Worm (Caenorhabditis elegans): ENCODE data around the gene R13D11.10.

Gene R13D11.10

DNA sequence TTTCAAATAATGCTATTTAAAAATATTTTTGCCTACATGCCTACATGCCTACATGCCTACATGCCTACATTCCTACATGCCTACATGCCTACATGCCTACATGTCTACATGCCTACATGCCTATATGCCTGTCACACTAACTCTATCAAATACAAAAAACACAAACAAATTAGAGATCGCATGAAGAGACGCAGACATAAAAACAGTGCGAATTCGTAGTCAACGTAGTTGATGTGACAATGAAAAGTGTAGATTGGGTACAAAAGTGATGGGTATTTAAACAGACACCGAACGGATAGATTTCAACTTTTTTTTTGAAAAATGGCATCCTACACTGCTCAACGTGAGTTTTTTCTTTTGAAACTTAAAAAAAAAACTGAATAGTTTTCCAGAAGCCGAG, 35.7 kb downstream of the R13D11.10 start, which contains the start of gene R09E12.9:
R09E12.9 (plus strand) TSS at position 316 of the 400 bp plus-strand sequence.
- TF ChIP-seq sptf-1 (tag; optimal IDR thresholded peaks at IDR 0.05) (no peak), nhr-28 (tag; optimal IDR thresholded peaks at IDR 0.05) (peak; percentile 83)

DNA sequence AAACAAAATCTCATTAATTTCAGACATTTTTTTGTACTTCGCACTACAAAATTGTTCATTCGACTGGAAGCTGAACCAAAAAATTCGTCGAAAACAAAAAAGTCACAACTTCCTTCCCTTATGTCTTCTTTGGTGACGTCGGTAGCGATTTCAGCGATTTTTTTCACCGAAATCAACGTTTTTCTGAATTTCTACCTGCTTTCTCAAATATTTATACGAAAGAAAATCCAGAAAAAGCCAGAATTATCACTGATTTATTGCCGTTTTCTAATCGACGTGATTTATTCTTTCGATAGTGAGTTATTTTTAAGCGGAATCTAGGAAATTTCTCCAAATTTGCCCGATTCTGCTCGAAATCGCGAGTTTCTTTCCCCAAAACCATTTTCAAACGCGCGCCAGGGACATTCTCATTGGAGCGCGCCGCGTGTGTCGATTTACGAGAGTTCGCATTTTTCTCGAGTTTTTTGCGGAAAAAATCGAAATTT, 38.1 kb downstream of the R13D11.10 start, which contains the start of gene srbc-58:
srbc-58 (plus strand) TSS at position 121 of the 485 bp plus-strand sequence.
- TF ChIP-seq mep-1 (tag; optimal IDR thresholded peaks at IDR 0.05) (peak; percentile 16), pha-4 (tag; optimal IDR thresholded peaks at IDR 0.05) (no peak)

DNA sequence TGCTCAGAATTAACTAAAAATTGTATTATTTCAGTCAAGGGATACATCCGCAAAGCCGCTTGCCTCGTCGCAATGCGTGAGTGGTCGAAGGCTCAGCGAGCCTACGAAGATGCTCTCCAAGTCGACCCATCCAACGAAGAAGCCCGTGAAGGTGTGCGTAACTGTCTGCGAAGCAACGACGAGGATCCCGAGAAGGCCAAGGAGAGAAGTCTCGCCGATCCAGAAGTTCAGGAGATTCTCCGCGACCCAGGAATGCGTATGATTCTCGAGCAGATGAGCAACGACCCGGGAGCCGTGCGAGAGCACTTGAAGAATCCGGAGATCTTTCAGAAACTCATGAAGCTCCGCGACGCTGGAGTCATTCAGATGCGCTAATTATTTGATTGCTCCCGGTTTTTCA, 38.7 kb downstream of the R13D11.10 start:
- no peak for TF ChIP-seq nhr-12 (tag; optimal IDR thresholded peaks at IDR 0.05)
- no peak for TF ChIP-seq mls-2 (tag; optimal IDR thresholded peaks at IDR 0.05)
- TF ChIP-seq sem-2 (GFP tag; optimal IDR thresholded peaks at IDR 0.05), result no peak
- TF ChIP-seq mab-5 (tag; optimal IDR thresholded peaks at IDR 0.05), result no peak
- TF ChIP-seq ces-1 (GFP tag; optimal IDR thresholded peaks at IDR 0.05), result no peak
- TF ChIP-seq ceh-39 (tag; optimal IDR thresholded peaks at IDR 0.05), result no peak
- TF ChIP-seq nhr-2 (tag; optimal IDR thresholded peaks at IDR 0.05), result no peak
- no peak for TF ChIP-seq blmp-1 (tag; optimal IDR thresholded peaks at IDR 0.05)
- TF ChIP-seq bed-3 (GFP tag; optimal IDR thresholded peaks at IDR 0.05), result no peak
- TF ChIP-seq lin-32 (GFP tag; optimal IDR thresholded peaks at IDR 0.05), result no peak
- no peak for TF ChIP-seq unc-120 (tag; optimal IDR thresholded peaks at IDR 0.05; ENCODE audit: poor library complexity, severe bottlenecking)
- TF ChIP-seq sptf-1 (tag; optimal IDR thresholded peaks at IDR 0.05), result no peak
- no peak for TF ChIP-seq pha-4 (tag; optimal IDR thresholded peaks at IDR 0.05)
- no peak for TF ChIP-seq lsy-2 (tag; optimal IDR thresholded peaks at IDR 0.05)
- TF ChIP-seq flh-1 (GFP tag; optimal IDR thresholded peaks at IDR 0.05), result no peak
- no peak for TF ChIP-seq nhr-28 (tag; optimal IDR thresholded peaks at IDR 0.05)
- TF ChIP-seq hlh-1 (tag; optimal IDR thresholded peaks at IDR 0.05), result no peak
- TF ChIP-seq cnd-1 (tag; optimal IDR thresholded peaks at IDR 0.05), result no peak

DNA sequence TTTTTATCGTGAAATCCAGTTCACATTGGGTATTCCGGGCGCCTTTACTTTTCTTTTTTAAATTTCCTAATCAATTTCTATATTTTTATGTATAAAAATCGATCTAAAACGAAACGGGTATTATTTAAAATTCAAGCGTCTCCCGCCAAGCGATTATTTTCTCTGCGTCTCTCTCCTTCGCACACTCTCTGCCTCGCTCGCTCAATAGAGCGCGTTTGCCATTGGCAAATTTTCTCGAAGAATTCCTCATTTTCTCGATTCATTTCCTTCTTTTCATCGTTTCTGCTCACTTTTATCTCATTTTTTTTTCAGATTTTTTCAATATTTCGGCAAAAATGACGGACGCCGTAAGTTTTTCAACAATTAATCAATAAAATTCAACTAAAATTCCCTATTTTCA, 39.7 kb downstream of the R13D11.10 start, which contains the start of gene sti-1:
sti-1 (plus strand) TSS at position 263 of the 400 bp plus-strand sequence.
- TF ChIP-seq unc-62 (GFP tag; optimal IDR thresholded peaks at IDR 0.05) (peak; percentile 48), lsy-2 (tag; optimal IDR thresholded peaks at IDR 0.05) (peak; percentile 78), sem-2 (GFP tag; optimal IDR thresholded peaks at IDR 0.05) (no peak), lin-13 (tag; optimal IDR thresholded peaks at IDR 0.05) (peak; percentile 69), unc-120 (tag; optimal IDR thresholded peaks at IDR 0.05; ENCODE audit: poor library complexity, severe bottlenecking) (peak; percentile 50), nhr-28 (tag; optimal IDR thresholded peaks at IDR 0.05) (no peak), sptf-1 (tag; optimal IDR thresholded peaks at IDR 0.05) (peak; percentile 49), nhr-2 (tag; optimal IDR thresholded peaks at IDR 0.05) (peak; percentile 38), cnd-1 (tag; optimal IDR thresholded peaks at IDR 0.05) (no peak), nhr-76 (tag; optimal IDR thresholded peaks at IDR 0.05) (no peak), mep-1 (tag; optimal IDR thresholded peaks at IDR 0.05) (peak; percentile 94), nhr-12 (tag; optimal IDR thresholded peaks at IDR 0.05) (no peak), tbx-8 (GFP tag; optimal IDR thresholded peaks at IDR 0.05) (no peak), elt-3 (tag; optimal IDR thresholded peaks at IDR 0.05) (no peak), zip-8 (tag; optimal IDR thresholded peaks at IDR 0.05) (no peak), M03D4.4 (tag; optimal IDR thresholded peaks at IDR 0.05) (peak; percentile 5), mab-5 (tag; optimal IDR thresholded peaks at IDR 0.05) (peak; percentile 77), elt-1 (tag; optimal IDR thresholded peaks at IDR 0.05; ENCODE audit: borderline replicate concordance, insufficient read depth) (no peak), ham-2 (GFP tag; optimal IDR thresholded peaks at IDR 0.05) (no peak), mls-2 (tag; optimal IDR thresholded peaks at IDR 0.05) (peak; percentile 26), unc-39 (tag; optimal IDR thresholded peaks at IDR 0.05) (no peak), ceh-43 (GFP tag; optimal IDR thresholded peaks at IDR 0.05) (no peak), drap-1 (GFP tag; optimal IDR thresholded peaks at IDR 0.05) (no peak), nhr-237 (tag; optimal IDR thresholded peaks at IDR 0.05) (peak; percentile 87), blmp-1 (tag; optimal IDR thresholded peaks at IDR 0.05) (no peak), pha-4 (tag; optimal IDR thresholded peaks at IDR 0.05) (peak; percentile 70), bed-3 (GFP tag; optimal IDR thresholded peaks at IDR 0.05) (no peak), ces-1 (GFP tag; optimal IDR thresholded peaks at IDR 0.05) (peak; percentile 78), ceh-83 (GFP tag; optimal IDR thresholded peaks at IDR 0.05) (no peak), flh-1 (GFP tag; optimal IDR thresholded peaks at IDR 0.05) (no peak), ceh-39 (tag; optimal IDR thresholded peaks at IDR 0.05) (peak; percentile 84), hlh-1 (tag; optimal IDR thresholded peaks at IDR 0.05) (peak; percentile 19), lin-32 (GFP tag; optimal IDR thresholded peaks at IDR 0.05) (no peak), ztf-11 (tag; optimal IDR thresholded peaks at IDR 0.05) (no peak), snpc-4 (tag; optimal IDR thresholded peaks at IDR 0.05) (no peak)

All from whole organism, mixed stage, embryonic.